Worm (Caenorhabditis elegans) whole organism, midembryonic: ENCODE measurements around the gene F01G4.4.

Experiments
- T22C8.4 ChIP-seq: fragments of 200-800 bp; sonication (Bioruptor generic); IDR thresholded peaks from 2 replicates; pipeline ENCODE4 v1.3.6; 2022; ENCODE audit warnings: missing genetic modification characterization, missing compliant biosample characterization
- cog-1 ChIP-seq: sonication (generic microtip); optimal IDR thresholded peaks from 2 replicates; lab custom pipeline; 2016; ENCODE audit warnings: missing genetic modification characterization, missing compliant biosample characterization
- flt-1 ChIP-seq: fragments of 200-800 bp; sonication (Bioruptor generic); IDR thresholded peaks from 2 replicates; pipeline ENCODE4 v1.3.6; 2022; ENCODE audit warnings: missing genetic modification characterization, missing compliant biosample characterization
- ref-1 ChIP-seq: fragments of 200-800 bp; sonication (Bioruptor generic); conservative IDR thresholded peaks from 2 replicates; pipeline ENCODE4 v1.3.6; 2022; ENCODE audit warnings: missing genetic modification reagents, missing genetic modification characterization, missing compliant biosample characterization
- ztf-23 ChIP-seq: fragments of 200-800 bp; sonication (Bioruptor generic); IDR thresholded peaks from 2 replicates; pipeline ENCODE4 v1.3.6; 2022; ENCODE audit warnings: missing genetic modification reagents, missing genetic modification characterization, missing compliant biosample characterization

DNA sequence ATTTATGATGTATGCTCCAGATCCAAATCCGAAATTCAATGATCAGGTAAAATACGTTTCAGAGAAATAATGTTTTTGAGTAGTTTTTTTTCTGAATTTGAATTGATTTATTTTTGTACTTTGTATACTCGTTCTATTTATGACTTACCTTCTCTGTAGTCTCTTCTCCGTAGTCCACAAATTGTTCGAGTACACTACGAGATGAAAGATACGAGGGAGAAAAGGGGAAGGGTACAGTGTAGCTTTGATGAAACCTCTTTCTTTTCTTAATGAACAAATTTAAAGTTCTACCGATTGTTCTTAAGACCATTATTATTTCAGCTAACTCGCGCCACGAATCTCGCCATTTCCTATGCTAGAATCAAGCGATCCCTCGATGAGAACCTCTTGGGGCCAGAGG, 36.9 kb downstream of the F01G4.4 start:
- TF ChIP-seq ref-1: no peak
- no peak for TF ChIP-seq flt-1 (GFP tag; lab: Robert Waterston, UW)
- no peak for TF ChIP-seq T22C8.4
- no peak for TF ChIP-seq ztf-23 (GFP tag; lab: Robert Waterston, UW)
- no peak for TF ChIP-seq cog-1 (tag; lab: Kevin White, UChicago)
